Fruit fly (Drosophila melanogaster) whole organism, wandering third instar larva: ENCODE data around the gene CG46519.
"Not testable (repeated sequence)": the region's sequence is repeated elsewhere in the genome, so short reads cannot be mapped to it uniquely, and the experiment has no call there.

ENCODE experiments used
- Abd-B ChIP-seq: fragments of >200 bp; optimal IDR thresholded peaks from 2 replicates; lab custom pipeline; 2017; ENCODE audit warnings: missing biosample characterization, missing genetic modification characterization
- HLH106 ChIP-seq: fragments of 200-800 bp; optimal IDR thresholded peaks from 3 replicates; lab custom pipeline; 2019; ENCODE audit warnings: missing biosample characterization, mild to moderate bottlenecking, missing genetic modification characterization, moderate library complexity
- Hr78 ChIP-seq: fragments of >200 bp; optimal IDR thresholded peaks from 2 replicates; lab custom pipeline; 2017; ENCODE audit warnings: missing biosample characterization, missing genetic modification characterization
- Myc ChIP-seq: fragments of >200 bp; optimal IDR thresholded peaks from 2 replicates; lab custom pipeline; 2017
- Rel ChIP-seq, 2 experiments: fragments of 200-800 bp; sonication (Bioruptor generic) in 1 of 2; optimal IDR thresholded peaks; 2 replicates in 1 of 2; 3 replicates in 1 of 2; lab custom pipeline; 2016 to 2019; ENCODE audit warnings: mild to moderate bottlenecking in 2 of 2, missing biosample characterization in 2 of 2, missing genetic modification characterization in 2 of 2, moderate library complexity in 1 of 2
- Vsx2 ChIP-seq: fragments of 200-300, 225-300 bp; sonication (Bioruptor generic); optimal IDR thresholded peaks from 2 replicates; lab custom pipeline; 2018; ENCODE audit warnings: missing biosample characterization, missing genetic modification characterization; ENCODE audit not compliant: partially characterized antibody
- dl ChIP-seq, 2 experiments: fragments of 175-275, 200-275 bp in 1 of 2; fragments of 200-275 bp in 1 of 2; sonication (Bioruptor generic); optimal IDR thresholded peaks; lab custom pipeline; 2018; ENCODE audit warnings: mild to moderate bottlenecking in 2 of 2, missing biosample characterization in 2 of 2, missing genetic modification characterization in 2 of 2, moderate library complexity in 2 of 2; ENCODE audit not compliant: partially characterized antibody in 2 of 2, insufficient read depth in 1 of 2
- dsf ChIP-seq: sonication (Bioruptor generic); optimal IDR thresholded peaks from 2 replicates; lab custom pipeline; 2016; ENCODE audit warnings: missing biosample characterization, missing genetic modification characterization, borderline replicate concordance
- ey ChIP-seq: fragments of 200-800 bp; sonication (Bioruptor generic); optimal IDR thresholded peaks from 2 replicates; lab custom pipeline; 2016; ENCODE audit warnings: missing biosample characterization, missing genetic modification characterization
- fru ChIP-seq: fragments of 200-800 bp; sonication (Bioruptor generic); optimal IDR thresholded peaks from 3 replicates; lab custom pipeline; 2016; ENCODE audit warnings: missing biosample characterization, mild to moderate bottlenecking, missing genetic modification characterization
- h ChIP-seq: fragments of 200-800 bp; sonication (Bioruptor generic); optimal IDR thresholded peaks from 3 replicates; lab custom pipeline; 2016; ENCODE audit warnings: missing biosample characterization, mild to moderate bottlenecking, missing genetic modification characterization
- psq ChIP-seq: fragments of 200-800 bp; sonication (Bioruptor generic); optimal IDR thresholded peaks from 3 replicates; lab custom pipeline; 2017; ENCODE audit warnings: missing biosample characterization, mild to moderate bottlenecking, missing genetic modification characterization, moderate library complexity
- usp ChIP-seq: fragments of >200 bp; optimal IDR thresholded peaks from 2 replicates; lab custom pipeline; 2017; ENCODE audit warnings: missing biosample characterization, missing genetic modification characterization

DNA sequence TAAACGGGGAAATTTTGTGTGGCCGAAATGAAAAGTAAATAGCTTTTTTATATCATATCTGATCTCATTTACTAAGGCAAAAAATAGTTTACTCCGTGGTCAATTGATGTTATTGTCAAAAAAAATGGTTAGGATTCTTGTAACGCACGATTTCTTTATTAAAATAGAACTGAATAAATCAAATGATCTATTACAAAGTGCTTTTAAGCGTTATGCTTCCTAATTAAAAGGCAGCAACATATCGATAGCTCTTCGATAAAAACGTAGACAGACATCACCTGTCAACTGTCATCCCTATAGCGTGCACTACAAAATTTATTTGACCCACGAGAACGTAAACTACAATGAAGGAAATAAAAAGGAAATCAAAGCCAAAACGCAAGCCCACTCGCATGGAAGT, at the start of gene CG46519:
- not testable (repeated sequence) for TF ChIP-seq usp (GFP tag; lab: Kevin White, UChicago); psq (GFP tag; lab: Kevin White, UChicago); Rel (GFP tag; optimal IDR thresholded peaks at IDR 0.05; lab: Kevin White, UChicago); Rel (tag; optimal IDR thresholded peaks at IDR 0.05; lab: Kevin White, UChicago); fru (GFP tag; lab: Kevin White, UChicago); h (GFP tag; lab: Kevin White, UChicago); Abd-B (GFP tag; lab: Kevin White, UChicago); HLH106; dl (GFP tag; optimal IDR thresholded peaks at IDR 0.05; lab: Kevin White, UChicago; ENCODE audit: insufficient read depth in 1 of 2, partially characterized antibody in 2 of 2); ey (GFP tag; lab: Kevin White, UChicago); Hr78; Myc; dsf (GFP tag; lab: Kevin White, UChicago); Vsx2 (GFP tag; lab: Kevin White, UChicago)
